Fruit fly (Drosophila melanogaster) Kc167 (cell line): Measurements from ENCODE around the gene Rab18.

ENCODE experiments used
- Myc ChIP-seq: fragments of >200 bp; optimal IDR thresholded peaks from 2 replicates; lab custom pipeline; 2017; ENCODE audit warnings: missing external identifiers
- Sin3A ChIP-seq: fragments of >200 bp; optimal IDR thresholded peaks from 2 replicates; lab custom pipeline; 2018; ENCODE audit warnings: missing external identifiers
- h ChIP-seq: fragments of >200 bp; optimal IDR thresholded peaks from 3 replicates; lab custom pipeline; 2018; ENCODE audit warnings: missing external identifiers
- insv ChIP-seq: fragments of >200 bp; optimal IDR thresholded peaks from 3 replicates; lab custom pipeline; 2018; ENCODE audit warnings: missing external identifiers
- psq ChIP-seq: fragments of >200 bp; optimal IDR thresholded peaks from 2 replicates; lab custom pipeline; 2017; ENCODE audit warnings: missing external identifiers

DNA sequence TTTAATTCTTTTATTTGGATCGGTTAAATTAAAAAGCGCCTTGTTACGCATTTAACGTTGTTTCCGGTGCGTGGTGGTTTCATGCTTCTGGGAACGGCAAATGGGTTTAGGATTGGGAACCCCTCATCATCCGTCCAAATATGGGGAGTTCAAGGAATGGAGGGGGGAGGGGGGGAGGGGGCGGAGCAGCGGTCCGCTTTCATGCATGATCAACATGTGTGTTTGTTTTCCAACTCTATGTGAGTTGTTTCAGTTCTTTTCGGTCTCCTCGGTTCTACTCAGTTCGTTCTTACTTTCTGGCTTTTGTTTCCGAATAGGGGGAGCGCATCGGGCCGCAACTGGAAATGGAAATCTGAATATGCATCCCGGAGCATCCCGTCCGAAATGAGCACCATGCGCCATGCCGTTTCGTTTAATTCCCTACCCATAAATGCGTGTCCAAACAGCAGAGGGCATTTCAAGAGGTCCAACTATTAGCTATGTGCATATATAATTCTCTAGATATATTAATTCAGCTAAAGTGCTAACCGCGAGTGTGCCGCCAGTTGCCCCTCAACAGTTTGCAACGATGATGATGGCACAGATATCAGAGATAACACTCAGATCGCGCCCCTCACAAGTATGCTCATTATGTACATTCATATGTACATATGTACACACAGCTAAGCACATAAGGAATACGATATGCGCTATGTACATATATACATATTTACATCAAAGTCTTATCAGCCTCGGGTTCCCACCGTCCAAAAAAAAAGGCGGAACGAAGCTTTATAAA, 6.0 kb upstream of the Rab18 start:
- TF ChIP-seq h = no peak
- TF ChIP-seq insv (lab: Kevin White, UChicago) = no peak
- no peak for TF ChIP-seq Myc (lab: Kevin White, UChicago)
- no peak for TF ChIP-seq Sin3A (lab: Kevin White, UChicago)
- no peak for TF ChIP-seq psq
